Worm (Caenorhabditis elegans) whole organism, L3 larva: Measurements from ENCODE around the gene R10D12.8.

ENCODE experiments used
- ama-1 ChIP-seq: fragments of 150-350 bp; optimal IDR thresholded peaks from 2 replicates; lab custom pipeline; 2018
- ceh-9 ChIP-seq: sonication (generic microtip); optimal IDR thresholded peaks from 2 replicates; lab custom pipeline; 2018; ENCODE audit warnings: missing biosample characterization, missing genetic modification characterization
- lin-39 ChIP-seq: fragments of 150-350 bp; optimal IDR thresholded peaks from 2 replicates; lab custom pipeline; 2018; ENCODE audit warnings: missing biosample characterization, missing genetic modification reagents, missing genetic modification characterization
- mdl-1 ChIP-seq: fragments of 150-350 bp; optimal IDR thresholded peaks from 2 replicates; lab custom pipeline; 2014; ENCODE audit warnings: missing biosample characterization, missing genetic modification characterization
- unc-39 ChIP-seq: sonication (generic microtip); optimal IDR thresholded peaks from 4 replicates; lab custom pipeline; 2017; ENCODE audit warnings: missing biosample characterization, missing genetic modification characterization

- TF ChIP-seq ceh-9 (tag; lab: Kevin White, UChicago): no peak
- TF ChIP-seq lin-39 (tag; lab: Kevin White, UChicago): peak; percentile 92
- no peak for TF ChIP-seq unc-39 (tag; lab: Kevin White, UChicago)
- TF ChIP-seq ama-1: no peak
- peak; percentile 75 for TF ChIP-seq mdl-1 (tag; lab: Kevin White, UChicago)
These were observed 43.7 kb downstream of the R10D12.8 start, which contains the start of gene C06B3.7 for ce11 chrV:13909400-13909799.
